Fruit fly (Drosophila melanogaster): ENCODE results near the gene Mur11Da.

Mur11Da gene

DNA sequence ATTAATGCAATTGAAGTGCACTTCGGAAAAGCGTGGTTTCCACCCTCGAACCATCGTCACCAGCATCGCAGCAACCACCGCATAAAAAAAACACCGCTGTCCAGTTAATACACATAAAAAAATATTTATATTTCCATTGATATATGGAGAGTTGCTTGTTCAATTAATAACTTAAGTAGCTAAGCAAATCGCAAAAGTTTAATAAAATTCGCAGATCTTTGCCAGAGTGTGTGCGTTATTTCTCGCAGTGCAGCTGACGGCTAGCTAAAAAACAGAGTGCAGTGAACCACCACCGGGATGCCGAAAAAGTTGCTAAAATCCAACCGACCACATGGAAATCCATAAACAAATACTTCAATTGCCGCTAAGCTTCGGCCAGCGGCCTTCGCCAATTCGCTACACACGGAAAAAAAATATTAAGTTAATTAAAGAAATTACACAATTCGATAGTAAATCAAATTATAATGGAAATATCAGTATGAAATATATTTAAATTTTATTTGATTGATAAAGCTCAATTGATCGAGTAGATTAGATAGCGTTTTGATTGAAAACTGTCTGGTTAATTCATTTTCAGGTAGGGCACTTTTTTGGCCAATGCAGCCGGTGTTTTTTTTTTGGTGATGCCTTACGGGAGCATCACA is 44.3 kb upstream of the Mur11Da start (continued):
- TF ChIP-seq CG3407 (GFP tag; optimal IDR thresholded peaks at IDR 0.05) (peak; percentile 22), ftz-f1 (GFP tag; optimal IDR thresholded peaks at IDR 0.05) (no peak), CG4424 (GFP tag; optimal IDR thresholded peaks at IDR 0.05) (peak; percentile 11), lab (GFP tag; optimal IDR thresholded peaks at IDR 0.05) (peak; percentile 50), Oli (tag; optimal IDR thresholded peaks at IDR 0.05) (peak; percentile 33), Ssrp (tag; optimal IDR thresholded peaks at IDR 0.05) (peak; percentile 34), CG30403 (GFP tag; optimal IDR thresholded peaks at IDR 0.05) (peak; percentile 34), H2.0 (GFP tag; IDR thresholded peaks at IDR 0.05) (peak; percentile 13; the same call in 1 of the 2 replicates), CG10959 (GFP tag; IDR thresholded peaks at IDR 0.05) (0 out of 2 replicates have a peak, but pooled peaks have one; percentile 19), HmgD (GFP tag; optimal IDR thresholded peaks at IDR 0.05) (no peak), CG2678 (tag; optimal IDR thresholded peaks at IDR 0.05) (peak; percentile 52), CG10274 (GFP tag; optimal IDR thresholded peaks at IDR 0.05) (peak; percentile 94), salm (tag; optimal IDR thresholded peaks at IDR 0.05) (no peak), Fer1 (GFP tag; optimal IDR thresholded peaks at IDR 0.05) (no peak), kay (GFP tag; optimal IDR thresholded peaks at IDR 0.05) (no peak), CG17328 (GFP tag; IDR thresholded peaks at IDR 0.05) (peak; percentile 40), grau (tag; optimal IDR thresholded peaks at IDR 0.05) (peak; percentile 31), chif (GFP tag; optimal IDR thresholded peaks at IDR 0.05) (peak in 1 of 2 experiments; percentile 21), Med (GFP tag) (peak; percentile 69), fd64A (GFP tag; optimal IDR thresholded peaks at IDR 0.05) (no peak), Hr51 (GFP tag; optimal IDR thresholded peaks at IDR 0.05) (peak in 1 of 2 experiments; percentile 28), CG2120 (GFP tag; optimal IDR thresholded peaks at IDR 0.05) (peak; percentile 13), Sox102F (GFP tag; optimal IDR thresholded peaks at IDR 0.05) (peak; percentile 35), CG11504 (tag; optimal IDR thresholded peaks at IDR 0.05) (peak; percentile 63), CG13775 (GFP tag; optimal IDR thresholded peaks at IDR 0.05) (peak; percentile 39), CG17912 (GFP tag; optimal IDR thresholded peaks at IDR 0.05) (no peak), CG30431 (GFP tag; optimal IDR thresholded peaks at IDR 0.05) (peak; percentile 18), Dref (GFP tag; IDR thresholded peaks at IDR 0.05) (no peak), slbo (GFP tag; IDR thresholded peaks at IDR 0.05) (peak; percentile 26; the same call in 1 of the 2 replicates), CG2712 (tag; optimal IDR thresholded peaks at IDR 0.05) (peak; percentile 43), CoRest (tag; optimal IDR thresholded peaks at IDR 0.05) (peak; percentile 36), CG13424 (tag; optimal IDR thresholded peaks at IDR 0.05) (peak; percentile 3), CG1024 (GFP tag; IDR thresholded peaks at IDR 0.05) (0 out of 2 replicates have a peak, but pooled peaks have one; percentile 17), CG1602 (GFP tag; optimal IDR thresholded peaks at IDR 0.05) (peak; percentile 3), Hsf (GFP tag; optimal IDR thresholded peaks at IDR 0.05) (no peak), prd (optimal IDR thresholded peaks at IDR 0.05) (no peak), prd (GFP tag; IDR thresholded peaks at IDR 0.05) (peak; percentile 45; the same call in 1 of the 3 replicates), HLH3B (GFP tag; IDR thresholded peaks at IDR 0.05) (0 out of 2 replicates have a peak, but pooled peaks have one; percentile 41), CG10979 (tag; optimal IDR thresholded peaks at IDR 0.05) (peak; percentile 63), PHDP (tag; optimal IDR thresholded peaks at IDR 0.05) (peak; percentile 21), CG12071 (GFP tag; optimal IDR thresholded peaks at IDR 0.05) (no peak), dati (GFP tag; IDR thresholded peaks at IDR 0.05) (peak; percentile 31; the same call in 1 of the 2 replicates), Mes4 (GFP tag; optimal IDR thresholded peaks at IDR 0.05) (no peak), hkb (optimal IDR thresholded peaks at IDR 0.05) (no peak), hkb (GFP tag; IDR thresholded peaks at IDR 0.05) (peak; percentile 12; the same call in 1 of the 2 replicates), h (optimal IDR thresholded peaks at IDR 0.05) (no peak), H15 (GFP tag; IDR thresholded peaks at IDR 0.05) (0 out of 3 replicates have a peak, but pooled peaks have one; percentile 7), CG1603 (tag; optimal IDR thresholded peaks at IDR 0.05) (peak; percentile 45), CG8388 (GFP tag; optimal IDR thresholded peaks at IDR 0.05) (peak; percentile 30), ci (GFP tag; IDR thresholded peaks at IDR 0.05) (peak; percentile 71; the same call in 2 of the 3 replicates)
